Fruit fly (Drosophila melanogaster) whole organism, embryonic: ENCODE data around the gene regucalcin.

Source experiments
- Bgb ChIP-seq: fragments of 200-800 bp; sonication (Bioruptor generic); IDR thresholded peaks from 2 replicates; pipeline ENCODE4 v1.3.6; 2022; ENCODE audit warnings: missing biosample characterization, missing genetic modification characterization; ENCODE audit not compliant: partially characterized antibody
- CG10267 ChIP-seq: fragments of 200-800 bp; sonication (Bioruptor generic); optimal IDR thresholded peaks from 2 replicates; lab custom pipeline; 2018; ENCODE audit warnings: missing biosample characterization, mild to moderate bottlenecking, missing genetic modification characterization, moderate library complexity
- CG14050 ChIP-seq: fragments of 200-800 bp; sonication (Bioruptor generic); IDR thresholded peaks from 3 replicates; pipeline ENCODE4 v1.3.6; 2022; ENCODE audit warnings: missing biosample characterization, missing genetic modification characterization
- CG1529 ChIP-seq: fragments of 200-800 bp; sonication (Bioruptor generic); optimal IDR thresholded peaks from 3 replicates; lab custom pipeline; 2018; ENCODE audit warnings: missing biosample characterization, missing genetic modification characterization
- CG15479 ChIP-seq: fragments of 200-800 bp; sonication (Bioruptor generic); optimal IDR thresholded peaks from 3 replicates; lab custom pipeline; 2019; ENCODE audit warnings: missing biosample characterization, mild to moderate bottlenecking, missing genetic modification characterization, moderate library complexity
- CG1603 ChIP-seq: fragments of 200-800 bp; sonication (Bioruptor generic); optimal IDR thresholded peaks from 2 replicates; lab custom pipeline; 2019; ENCODE audit warnings: missing biosample characterization, mild to moderate bottlenecking, missing genetic modification characterization, moderate library complexity
- CG16779 ChIP-seq: fragments of 200-800 bp; sonication (Bioruptor generic); IDR thresholded peaks from 2 replicates; pipeline ENCODE4 v1.3.6; 2022; ENCODE audit warnings: missing biosample characterization, missing genetic modification characterization
- CG17385 ChIP-seq: fragments of 200-800 bp; sonication (Bioruptor generic); optimal IDR thresholded peaks from 3 replicates; lab custom pipeline; 2018; ENCODE audit warnings: missing biosample characterization, mild to moderate bottlenecking, missing genetic modification characterization
- CG18599 ChIP-seq: fragments of 200-800 bp; sonication (Bioruptor generic); optimal IDR thresholded peaks from 3 replicates; lab custom pipeline; 2017; ENCODE audit warnings: missing biosample characterization, missing genetic modification characterization, mild to moderate bottlenecking, moderate library complexity, missing genetic modification reagents
- CG2116 ChIP-seq: fragments of 200-800 bp; sonication (Bioruptor generic); optimal IDR thresholded peaks from 3 replicates; lab custom pipeline; 2018; ENCODE audit warnings: missing biosample characterization, mild to moderate bottlenecking, missing genetic modification characterization
- CG31224 ChIP-seq: fragments of 200-800 bp; sonication (Bioruptor generic); IDR thresholded peaks from 2 replicates; pipeline ENCODE4 v1.3.6; 2022; ENCODE audit warnings: missing biosample characterization, missing genetic modification characterization
- CG31365 ChIP-seq: fragments of 200-800 bp; sonication (Bioruptor generic); optimal IDR thresholded peaks from 2 replicates; lab custom pipeline; 2018; ENCODE audit warnings: missing biosample characterization, mild to moderate bottlenecking, missing genetic modification characterization
- CG32772 ChIP-seq: fragments of 200-800 bp; sonication (Bioruptor generic); IDR thresholded peaks from 2 replicates; pipeline ENCODE4 v1.3.6; 2022; ENCODE audit warnings: missing biosample characterization, missing genetic modification characterization
- CG33213 ChIP-seq: fragments of 200-800 bp; sonication (Bioruptor generic); optimal IDR thresholded peaks from 3 replicates; lab custom pipeline; 2016; ENCODE audit warnings: missing biosample characterization, missing genetic modification characterization
- CG4282 ChIP-seq: fragments of 200-800 bp; sonication (Bioruptor generic); optimal IDR thresholded peaks from 2 replicates; lab custom pipeline; 2016; ENCODE audit warnings: missing biosample characterization, missing genetic modification characterization
- CG6683 ChIP-seq: fragments of 200-800 bp; sonication (Bioruptor generic); optimal IDR thresholded peaks from 2 replicates; lab custom pipeline; 2017; ENCODE audit warnings: missing biosample characterization, mild to moderate bottlenecking, missing genetic modification characterization, missing genetic modification reagents
- CG6765 ChIP-seq: fragments of 200-800 bp; sonication (Bioruptor generic); optimal IDR thresholded peaks from 3 replicates; lab custom pipeline; 2017; ENCODE audit warnings: missing biosample characterization, mild to moderate bottlenecking, missing genetic modification characterization
- CG6854 ChIP-seq: fragments of 200-800 bp; sonication (Bioruptor generic); optimal IDR thresholded peaks from 3 replicates; lab custom pipeline; 2017; ENCODE audit warnings: missing biosample characterization, mild to moderate bottlenecking, missing genetic modification characterization
- CG7928 ChIP-seq: fragments of 200-800 bp; sonication (Bioruptor generic); optimal IDR thresholded peaks from 2 replicates; lab custom pipeline; 2017; ENCODE audit warnings: missing biosample characterization, mild to moderate bottlenecking, missing genetic modification characterization
- CG7987 ChIP-seq: fragments of 200-800 bp; sonication (Bioruptor generic); optimal IDR thresholded peaks from 2 replicates; lab custom pipeline; 2018; ENCODE audit warnings: missing biosample characterization, mild to moderate bottlenecking, missing genetic modification characterization, moderate library complexity
- CG8089 ChIP-seq: fragments of 200-800 bp; sonication (Bioruptor generic); optimal IDR thresholded peaks from 3 replicates; lab custom pipeline; 2016; ENCODE audit warnings: missing biosample characterization, missing genetic modification characterization
- CG8478 ChIP-seq: fragments of >200 bp; optimal IDR thresholded peaks from 2 replicates; lab custom pipeline; 2018
- CG9797 ChIP-seq: fragments of 200-800 bp; sonication (Bioruptor generic); optimal IDR thresholded peaks from 3 replicates; lab custom pipeline; 2018; ENCODE audit warnings: missing biosample characterization, mild to moderate bottlenecking, missing genetic modification characterization
- CoRest ChIP-seq: fragments of 200-800 bp; sonication (Bioruptor generic); optimal IDR thresholded peaks from 3 replicates; lab custom pipeline; 2018; ENCODE audit warnings: missing biosample characterization, mild to moderate bottlenecking, missing genetic modification characterization, moderate library complexity
- Dek ChIP-seq: fragments of 200-800 bp; sonication (Bioruptor generic); optimal IDR thresholded peaks from 3 replicates; lab custom pipeline; 2019; ENCODE audit warnings: missing biosample characterization, mild to moderate bottlenecking, missing genetic modification characterization, moderate library complexity
- Dfd ChIP-seq, 2 experiments: fragments of >200 bp; optimal IDR thresholded peaks; 2 replicates each; lab custom pipeline; 2017; ENCODE audit warnings: missing biosample characterization in 2 of 2, missing genetic modification characterization in 2 of 2
- Eip74EF ChIP-seq, 2 experiments: fragments of 200-800 bp in 1 of 2; fragments of >200 bp in 1 of 2; sonication (Bioruptor generic) in 1 of 2; optimal IDR thresholded peaks; 2 replicates each; lab custom pipeline; 2017 to 2019; ENCODE audit warnings: missing biosample characterization in 2 of 2, missing genetic modification characterization in 2 of 2, mild to moderate bottlenecking in 1 of 2, moderate library complexity in 1 of 2
- Mad ChIP-seq: fragments of 200-800 bp; sonication (Bioruptor generic); optimal IDR thresholded peaks from 2 replicates; lab custom pipeline; 2016; ENCODE audit warnings: missing biosample characterization, missing genetic modification characterization
- Nf-YB ChIP-seq: fragments of 200-800 bp; sonication (Bioruptor generic); optimal IDR thresholded peaks from 3 replicates; lab custom pipeline; 2019; ENCODE audit warnings: missing biosample characterization, mild to moderate bottlenecking, missing genetic modification characterization, moderate library complexity
- bab2 ChIP-seq: fragments of 200-800 bp; sonication (Bioruptor generic); optimal IDR thresholded peaks from 2 replicates; lab custom pipeline; 2016; ENCODE audit warnings: missing biosample characterization, missing genetic modification characterization
- cas ChIP-seq: fragments of 200-800 bp; sonication (Bioruptor generic); IDR thresholded peaks from 2 replicates; pipeline ENCODE4 v1.3.6; 2022; ENCODE audit warnings: missing biosample characterization, missing genetic modification characterization
- corto ChIP-seq: fragments of 200-800 bp; sonication (Bioruptor generic); optimal IDR thresholded peaks from 2 replicates; lab custom pipeline; 2016; ENCODE audit warnings: missing biosample characterization, mild to moderate bottlenecking, missing genetic modification characterization, moderate library complexity
- en ChIP-seq: fragments of 200-800 bp; sonication (Bioruptor generic); optimal IDR thresholded peaks from 2 replicates; lab custom pipeline; 2016; ENCODE audit warnings: missing biosample characterization, missing genetic modification characterization
- ftz-f1 ChIP-seq: fragments of 200-800 bp; sonication (Bioruptor generic); optimal IDR thresholded peaks from 2 replicates; lab custom pipeline; 2016; ENCODE audit warnings: missing biosample characterization, missing genetic modification characterization
- grn ChIP-seq: fragments of 200-800 bp; sonication (Bioruptor generic); optimal IDR thresholded peaks from 3 replicates; lab custom pipeline; 2017; ENCODE audit warnings: missing biosample characterization, missing genetic modification characterization
- gt ChIP-seq: fragments of 200-800 bp; sonication (Bioruptor generic); IDR thresholded peaks from 2 replicates; pipeline ENCODE4 v1.3.6; 2022; ENCODE audit warnings: missing biosample characterization, missing genetic modification characterization
- klu ChIP-seq: fragments of 200-800 bp; sonication (Bioruptor generic); IDR thresholded peaks from 2 replicates; pipeline ENCODE4 v1.3.6; 2022; ENCODE audit warnings: missing biosample characterization, missing genetic modification characterization
- lab ChIP-seq: fragments of 200-800 bp; sonication (Bioruptor generic); optimal IDR thresholded peaks from 3 replicates; lab custom pipeline; 2017; ENCODE audit warnings: missing biosample characterization, missing genetic modification characterization, mild to moderate bottlenecking, moderate library complexity, missing genetic modification reagents
- lola ChIP-seq, 3 experiments: fragments of >200 bp in 2 of 3; fragments of 200-800 bp in 1 of 3; sonication (Bioruptor generic) in 1 of 3; optimal IDR thresholded peaks; 2 replicates each; lab custom pipeline; 2017 to 2019; ENCODE audit warnings: missing biosample characterization in 3 of 3, missing genetic modification characterization in 3 of 3, mild to moderate bottlenecking in 1 of 3, moderate library complexity in 1 of 3
- mld ChIP-seq: fragments of 200-800 bp; sonication (Bioruptor generic); IDR thresholded peaks from 3 replicates; pipeline ENCODE4 v1.3.6; 2022; ENCODE audit warnings: missing biosample characterization, missing genetic modification characterization; ENCODE audit not compliant: partially characterized antibody
- org-1 ChIP-seq: fragments of 200-800 bp; sonication (Bioruptor generic); optimal IDR thresholded peaks from 2 replicates; lab custom pipeline; 2017; ENCODE audit warnings: missing biosample characterization, missing genetic modification characterization
- pfk ChIP-seq: fragments of 200-800 bp; sonication (Bioruptor generic); optimal IDR thresholded peaks from 2 replicates; lab custom pipeline; 2018; ENCODE audit warnings: missing biosample characterization, mild to moderate bottlenecking, missing genetic modification characterization, moderate library complexity
- pzg ChIP-seq: fragments of 200-800 bp; sonication (Bioruptor generic); optimal IDR thresholded peaks from 3 replicates; lab custom pipeline; 2018; ENCODE audit warnings: missing biosample characterization, mild to moderate bottlenecking, missing genetic modification characterization, moderate library complexity
- ro ChIP-seq: fragments of 200-800 bp; sonication (Bioruptor generic); IDR thresholded peaks from 2 replicates; pipeline ENCODE4 v1.3.6; 2022; ENCODE audit warnings: missing biosample characterization, missing genetic modification characterization
- salm ChIP-seq: fragments of 200-800 bp; sonication (Bioruptor generic); optimal IDR thresholded peaks from 2 replicates; lab custom pipeline; 2018; ENCODE audit warnings: missing biosample characterization, mild to moderate bottlenecking, missing genetic modification characterization
- ssp ChIP-seq: fragments of 200-800 bp; sonication (Bioruptor generic); IDR thresholded peaks from 2 replicates; pipeline ENCODE4 v1.3.6; 2022; ENCODE audit warnings: missing biosample characterization, missing genetic modification characterization
- stwl ChIP-seq: fragments of 200-800 bp; sonication (Bioruptor generic); optimal IDR thresholded peaks from 3 replicates; lab custom pipeline; 2018; ENCODE audit warnings: missing biosample characterization, mild to moderate bottlenecking, missing genetic modification characterization, moderate library complexity
- sug ChIP-seq: fragments of 200-800 bp; optimal IDR thresholded peaks from 2 replicates; lab custom pipeline; 2019; ENCODE audit warnings: missing biosample characterization, mild to moderate bottlenecking, missing genetic modification characterization, moderate library complexity
- twi ChIP-seq: fragments of 200-800 bp; optimal IDR thresholded peaks from 2 replicates; lab custom pipeline; 2019; ENCODE audit warnings: missing biosample characterization, mild to moderate bottlenecking, missing genetic modification characterization, moderate library complexity
- vnd ChIP-seq: fragments of 200-800 bp; sonication (Bioruptor generic); IDR thresholded peaks from 3 replicates; pipeline ENCODE4 v1.3.6; 2022; ENCODE audit warnings: missing biosample characterization, missing genetic modification characterization; ENCODE audit not compliant: partially characterized antibody

regucalcin gene

DNA sequence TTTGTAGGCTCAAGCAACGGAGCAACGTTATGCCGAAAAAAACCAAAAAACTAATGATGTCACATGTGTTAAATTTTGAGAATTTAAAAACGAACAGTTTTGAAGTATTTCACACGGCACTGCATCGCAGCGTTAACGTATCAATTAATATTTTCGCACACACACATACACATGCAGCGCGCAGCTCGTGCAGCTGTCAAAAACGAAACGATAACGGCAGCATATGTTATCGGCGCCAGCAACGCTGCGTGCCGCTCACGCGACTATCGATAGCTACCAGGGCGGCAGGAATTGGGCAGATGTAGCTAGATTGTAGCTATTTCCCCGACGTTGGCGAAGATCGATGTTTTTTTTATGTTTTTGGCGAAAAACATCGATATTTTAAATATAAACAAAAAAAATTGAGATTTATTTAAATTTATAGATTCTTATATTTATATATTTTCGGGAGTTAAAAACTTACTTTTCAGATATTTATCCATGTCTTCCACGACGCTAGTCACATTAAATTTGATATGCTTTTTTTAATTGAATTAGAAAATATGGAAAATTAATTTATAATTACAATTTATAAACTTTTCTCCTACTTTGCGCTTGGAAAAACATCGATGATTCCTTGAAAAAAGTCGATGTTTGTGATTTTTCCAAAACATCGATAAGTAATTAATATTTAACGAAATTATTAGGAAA, 16.8 kb downstream of the regucalcin start, which contains the start of gene Usp7 (continued):
- TF ChIP-seq lab (GFP tag; lab: Kevin White, UChicago) (no peak), cas (GFP tag; lab: Robert Waterston, UW) (no peak), ro (GFP tag; lab: Robert Waterston, UW) (no peak), CoRest (tag; lab: Kevin White, UChicago) (peak; percentile 48), Dfd (GFP tag; optimal IDR thresholded peaks at IDR 0.05; lab: Kevin White, UChicago) (no peak), ftz-f1 (no peak), CG16779 (GFP tag; lab: Robert Waterston, UW) (no peak), CG2116 (peak; percentile 96), CG10267 (peak; percentile 50), twi (tag; lab: Kevin White, UChicago) (peak; percentile 30), CG31365 (tag; lab: Kevin White, UChicago) (no peak), CG14050 (no peak), CG7987 (GFP tag; lab: Kevin White, UChicago) (no peak), CG15479 (GFP tag; lab: Kevin White, UChicago) (no peak), lola (GFP tag; optimal IDR thresholded peaks at IDR 0.05; lab: Kevin White, UChicago) (no peak), CG33213 (GFP tag; lab: Kevin White, UChicago) (peak; percentile 29), mld (GFP tag; lab: Robert Waterston, UW) (peak; percentile 92), grn (GFP tag; lab: Kevin White, UChicago) (no peak), CG9797 (peak; percentile 41), ssp (peak; percentile 94), CG1529 (GFP tag; lab: Kevin White, UChicago) (no peak), CG6765 (no peak), salm (no peak), CG32772 (GFP tag; lab: Robert Waterston, UW) (no peak), Eip74EF (GFP tag; optimal IDR thresholded peaks at IDR 0.05; lab: Kevin White, UChicago) (no peak), Mad (peak; percentile 21), gt (GFP tag; lab: Robert Waterston, UW) (no peak), pzg (GFP tag; lab: Kevin White, UChicago) (peak; percentile 82), vnd (GFP tag; lab: Robert Waterston, UW) (peak; percentile 91), sug (peak; percentile 13), CG6683 (GFP tag; lab: Kevin White, UChicago) (no peak), CG4282 (GFP tag; lab: Kevin White, UChicago) (no peak), pfk (GFP tag; lab: Kevin White, UChicago) (peak; percentile 71), bab2 (GFP tag; lab: Kevin White, UChicago) (no peak), CG1603 (no peak), en (GFP tag; lab: Kevin White, UChicago) (no peak), CG6854 (GFP tag; lab: Kevin White, UChicago) (no peak), CG8478 (no peak), corto (no peak), CG18599 (no peak), Bgb (GFP tag; lab: Robert Waterston, UW) (peak; percentile 98), CG17385 (GFP tag; lab: Kevin White, UChicago) (no peak), org-1 (GFP tag; lab: Kevin White, UChicago) (no peak), CG8089 (GFP tag; lab: Kevin White, UChicago) (no peak), CG7928 (GFP tag; lab: Kevin White, UChicago) (peak; percentile 86), klu (no peak), Nf-YB (no peak), CG31224 (GFP tag; lab: Robert Waterston, UW) (no peak), Dek (tag; lab: Kevin White, UChicago) (no peak), stwl (tag; lab: Kevin White, UChicago) (peak; percentile 79)
